In genomic region chr3L:8073872-8074271, dm6 we compare ENCODE assay signal across 2 fruit fly cellular contexts.
TF ChIP-seq lines count a peak whose summit lies in the region.

No protein-coding gene starts in this region.

- TF ChIP-seq CTCF in whole organism, embryonic (GFP tag; optimal IDR thresholded peaks at IDR 0.05; lab: Kevin White, UChicago), result no peak

TF ChIP-seq in whole organism, embryonic, 481 proteins besides CTCF, POLR2A, EP300 and RAD21 (continues in another document):
- TF ChIP-seq CG18011 (GFP tag; optimal IDR thresholded peaks at IDR 0.05; lab: Kevin White, UChicago) (peak; percentile 60), h (optimal IDR thresholded peaks at IDR 0.05; lab: Kevin White, UChicago) (no peak), lbe (GFP tag; optimal IDR thresholded peaks at IDR 0.05; lab: Kevin White, UChicago) (no peak), CG16779 (GFP tag; IDR thresholded peaks at IDR 0.05; lab: Robert Waterston, UW) (no peak), oc (tag; optimal IDR thresholded peaks at IDR 0.05; lab: Kevin White, UChicago) (peak; percentile 16), emc (GFP tag; optimal IDR thresholded peaks at IDR 0.05; lab: Kevin White, UChicago) (no peak), hkb (optimal IDR thresholded peaks at IDR 0.05; lab: Kevin White, UChicago) (no peak), hkb (GFP tag; IDR thresholded peaks at IDR 0.05; lab: Robert Waterston, UW) (0 out of 2 replicates have a peak, but pooled peaks have one; percentile 19), Dad (GFP tag; optimal IDR thresholded peaks at IDR 0.05; lab: Kevin White, UChicago) (no peak), pfk (GFP tag; optimal IDR thresholded peaks at IDR 0.05; lab: Kevin White, UChicago) (no peak), CG4328 (GFP tag; optimal IDR thresholded peaks at IDR 0.05; lab: Kevin White, UChicago) (no peak), crp (GFP tag; optimal IDR thresholded peaks at IDR 0.05; lab: Kevin White, UChicago) (no peak), chif (GFP tag; optimal IDR thresholded peaks at IDR 0.05; lab: Kevin White, UChicago) (no peak), btn (GFP tag; optimal IDR thresholded peaks at IDR 0.05; lab: Kevin White, UChicago) (no peak), Dp (GFP tag; optimal IDR thresholded peaks at IDR 0.05; lab: Kevin White, UChicago) (no peak), NC2α (GFP tag; optimal IDR thresholded peaks at IDR 0.05; lab: Kevin White, UChicago) (no peak), Ada2b (GFP tag; IDR thresholded peaks at IDR 0.05; lab: Robert Waterston, UW) (no peak), CG1529 (GFP tag; optimal IDR thresholded peaks at IDR 0.05; lab: Kevin White, UChicago) (no peak), schlank (tag; optimal IDR thresholded peaks at IDR 0.05; lab: Kevin White, UChicago) (peak; percentile 6), Adf1 (GFP tag; IDR thresholded peaks at IDR 0.05; lab: Robert Waterston, UW) (0 out of 2 replicates have a peak, but pooled peaks have one; percentile 31), Gsc (GFP tag; IDR thresholded peaks at IDR 0.05; lab: Robert Waterston, UW) (no peak), CG33213 (GFP tag; optimal IDR thresholded peaks at IDR 0.05; lab: Kevin White, UChicago) (no peak), usp (GFP tag; optimal IDR thresholded peaks at IDR 0.05; lab: Kevin White, UChicago) (no peak), inv (GFP tag; IDR thresholded peaks at IDR 0.05; lab: Robert Waterston, UW; ENCODE audit: partially characterized antibody) (no peak), CG10274 (GFP tag; optimal IDR thresholded peaks at IDR 0.05; lab: Kevin White, UChicago) (no peak), CG3847 (GFP tag; IDR thresholded peaks at IDR 0.05; lab: Robert Waterston, UW) (no peak), tin (GFP tag; optimal IDR thresholded peaks at IDR 0.05; lab: Kevin White, UChicago) (no peak), CG7271 (tag; optimal IDR thresholded peaks at IDR 0.05; lab: Kevin White, UChicago) (no peak), Side (GFP tag; optimal IDR thresholded peaks at IDR 0.05; lab: Kevin White, UChicago) (no peak), HmgZ (tag; optimal IDR thresholded peaks at IDR 0.05; lab: Kevin White, UChicago) (peak; percentile 5), ken (GFP tag; IDR thresholded peaks at IDR 0.05; lab: Robert Waterston, UW) (no peak), CG15696 (tag; optimal IDR thresholded peaks at IDR 0.05; lab: Kevin White, UChicago) (no peak), p53 (GFP tag; optimal IDR thresholded peaks at IDR 0.05; lab: Kevin White, UChicago) (no peak), crol (GFP tag; IDR thresholded peaks at IDR 0.05; lab: Robert Waterston, UW) (peak; percentile 70), CG8281 (tag; optimal IDR thresholded peaks at IDR 0.05; lab: Kevin White, UChicago) (no peak), twi (tag; optimal IDR thresholded peaks at IDR 0.05; lab: Kevin White, UChicago) (no peak), Myb (GFP tag; optimal IDR thresholded peaks at IDR 0.05; lab: Kevin White, UChicago) (no peak), Eip74EF (GFP tag; optimal IDR thresholded peaks at IDR 0.05; lab: Kevin White, UChicago) (no peak), E2f2 (GFP tag; IDR thresholded peaks at IDR 0.05; lab: Robert Waterston, UW) (peak; percentile 18; the same call in 1 of the 2 replicates), slou (GFP tag; optimal IDR thresholded peaks at IDR 0.05; lab: Kevin White, UChicago) (no peak), CG13775 (GFP tag; optimal IDR thresholded peaks at IDR 0.05; lab: Kevin White, UChicago) (no peak), CG6254 (GFP tag; optimal IDR thresholded peaks at IDR 0.05; lab: Kevin White, UChicago) (no peak), CG11247 (GFP tag; IDR thresholded peaks at IDR 0.05; lab: Robert Waterston, UW) (peak; percentile 38; the same call in 1 of the 2 replicates), cg (GFP tag; optimal IDR thresholded peaks at IDR 0.05; lab: Kevin White, UChicago) (no peak), CG9215 (GFP tag; IDR thresholded peaks at IDR 0.05; lab: Robert Waterston, UW) (no peak), YL-1 (GFP tag; optimal IDR thresholded peaks at IDR 0.05; lab: Kevin White, UChicago) (no peak), CG1792 (GFP tag; optimal IDR thresholded peaks at IDR 0.05; lab: Kevin White, UChicago) (no peak), CG31224 (GFP tag; IDR thresholded peaks at IDR 0.05; lab: Robert Waterston, UW) (no peak)

TF ChIP-seq in whole organism, prepupa, 60 proteins besides CTCF, POLR2A, EP300 and RAD21:
- TF ChIP-seq CG11762 (GFP tag; optimal IDR thresholded peaks at IDR 0.05; lab: Kevin White, UChicago; ENCODE audit: insufficient read depth), result no peak
- peak; percentile 33 for TF ChIP-seq svp (GFP tag; lab: Kevin White, UChicago)
- peak; percentile 58 for TF ChIP-seq fkh (GFP tag; optimal IDR thresholded peaks at IDR 0.05; lab: Kevin White, UChicago)
